Fruit fly (Drosophila melanogaster) whole organism, adult: ENCODE data around the gene CG45072.

Experiments
- CG11617 ChIP-seq: fragments of 200-800 bp; sonication (Bioruptor generic); optimal IDR thresholded peaks from 2 replicates; lab custom pipeline; 2017; ENCODE audit warnings: mild to moderate bottlenecking, missing biosample characterization, missing genetic modification reagents, missing genetic modification characterization
- CG12768 ChIP-seq: fragments of 200-800 bp; sonication (Bioruptor generic); optimal IDR thresholded peaks from 2 replicates; lab custom pipeline; 2017; ENCODE audit warnings: missing biosample characterization, missing genetic modification characterization, mild to moderate bottlenecking, moderate library complexity, missing genetic modification reagents
- CG14711 ChIP-seq: fragments of 200-800 bp; sonication (Bioruptor generic); optimal IDR thresholded peaks from 2 replicates; lab custom pipeline; 2018; ENCODE audit warnings: missing biosample characterization, mild to moderate bottlenecking, missing genetic modification characterization, moderate library complexity
- CG1620 ChIP-seq: fragments of 200-800 bp; sonication (Bioruptor generic); optimal IDR thresholded peaks from 2 replicates; lab custom pipeline; 2016; ENCODE audit warnings: missing biosample characterization, missing genetic modification characterization
- CG33017 ChIP-seq: fragments of 200-800 bp; sonication (Bioruptor generic); optimal IDR thresholded peaks from 2 replicates; lab custom pipeline; 2018; ENCODE audit warnings: missing biosample characterization, mild to moderate bottlenecking, missing genetic modification characterization, moderate library complexity
- CG5204 ChIP-seq: fragments of 200-800 bp; sonication (Bioruptor generic); optimal IDR thresholded peaks from 2 replicates; lab custom pipeline; 2016; ENCODE audit warnings: missing biosample characterization, missing genetic modification characterization
- CG7045 ChIP-seq: fragments of 200-800 bp; sonication (Bioruptor generic); optimal IDR thresholded peaks from 2 replicates; lab custom pipeline; 2017; ENCODE audit warnings: missing biosample characterization, mild to moderate bottlenecking, missing genetic modification characterization
- CG7101 ChIP-seq: fragments of 200-800 bp; sonication (Bioruptor generic); optimal IDR thresholded peaks from 2 replicates; lab custom pipeline; 2018; ENCODE audit warnings: missing biosample characterization, mild to moderate bottlenecking, missing genetic modification characterization, moderate library complexity
- Clk ChIP-seq: fragments of 200-800 bp; sonication (Bioruptor generic); optimal IDR thresholded peaks from 2 replicates; lab custom pipeline; 2017; ENCODE audit warnings: missing biosample characterization, missing genetic modification characterization
- Crg-1 ChIP-seq: fragments of 200-800 bp; sonication (Bioruptor generic); optimal IDR thresholded peaks from 2 replicates; lab custom pipeline; 2016; ENCODE audit warnings: missing biosample characterization, missing genetic modification characterization
- Hr96 ChIP-seq: fragments of 200-800 bp; sonication (Bioruptor generic); optimal IDR thresholded peaks from 2 replicates; lab custom pipeline; 2016; ENCODE audit warnings: missing biosample characterization, missing genetic modification characterization
- Mnt ChIP-seq: fragments of 200-800 bp; sonication (Bioruptor generic); optimal IDR thresholded peaks from 2 replicates; lab custom pipeline; 2016; ENCODE audit warnings: missing biosample characterization, mild to moderate bottlenecking, missing genetic modification characterization
- bab1 ChIP-seq: fragments of 200-800 bp; sonication (Bioruptor generic); optimal IDR thresholded peaks from 3 replicates; lab custom pipeline; 2019; ENCODE audit warnings: missing biosample characterization, mild to moderate bottlenecking, missing genetic modification characterization, moderate library complexity
- cic ChIP-seq: fragments of 200-800 bp; sonication (Bioruptor generic); optimal IDR thresholded peaks from 2 replicates; lab custom pipeline; 2017; ENCODE audit warnings: missing biosample characterization, mild to moderate bottlenecking, missing genetic modification characterization, moderate library complexity
- cnc ChIP-seq, 2 experiments: fragments of >200 bp; optimal IDR thresholded peaks; 2 replicates each; lab custom pipeline; 2017
- kay ChIP-seq: fragments of 200-800 bp; sonication (Bioruptor generic); peaks from one replicate; lab custom pipeline; 2016; ENCODE audit warnings: missing biosample characterization, missing genetic modification characterization, borderline replicate concordance
- ovo ChIP-seq: fragments of 200-800 bp; sonication (Bioruptor generic); optimal IDR thresholded peaks from 2 replicates; lab custom pipeline; 2016; ENCODE audit warnings: missing biosample characterization, missing genetic modification characterization
- pad ChIP-seq: fragments of 200-800 bp; sonication (Bioruptor generic); optimal IDR thresholded peaks from 3 replicates; lab custom pipeline; 2017; ENCODE audit warnings: missing biosample characterization, missing genetic modification characterization, mild to moderate bottlenecking, moderate library complexity, missing genetic modification reagents
- tj ChIP-seq: fragments of 200-800 bp; sonication (Bioruptor generic); optimal IDR thresholded peaks from 3 replicates; lab custom pipeline; 2017; ENCODE audit warnings: missing biosample characterization, mild to moderate bottlenecking, missing genetic modification characterization, moderate library complexity
- toe ChIP-seq: fragments of 200-800 bp; sonication (Bioruptor generic); optimal IDR thresholded peaks from 2 replicates; lab custom pipeline; 2016; ENCODE audit warnings: missing biosample characterization, missing genetic modification characterization

The CG45072 gene

dm6 chr3R:30123163-30123562 is at the start of gene CG45072:
TSS of gene CG45072 (minus strand) at chr3R:30123263.
- no peak for TF ChIP-seq cic
- no peak for TF ChIP-seq CG11617 (GFP tag; lab: Kevin White, UChicago)
- no peak for TF ChIP-seq tj (GFP tag; lab: Kevin White, UChicago)
- TF ChIP-seq CG14711 (tag; lab: Kevin White, UChicago), result no peak
- TF ChIP-seq CG33017, result no peak
- no peak for TF ChIP-seq CG1620 (GFP tag; lab: Kevin White, UChicago)
- no peak for TF ChIP-seq Crg-1 (GFP tag; lab: Kevin White, UChicago)
- no peak for TF ChIP-seq CG12768 (GFP tag; lab: Kevin White, UChicago)
- TF ChIP-seq ovo (GFP tag; lab: Kevin White, UChicago), result no peak
- no peak for TF ChIP-seq toe
- no peak for TF ChIP-seq cnc (optimal IDR thresholded peaks at IDR 0.05; lab: Kevin White, UChicago)
- TF ChIP-seq kay (GFP tag; lab: Kevin White, UChicago), result no peak
- TF ChIP-seq pad (GFP tag; lab: Kevin White, UChicago), result no peak
- no peak for TF ChIP-seq CG5204 (GFP tag; lab: Kevin White, UChicago)
- TF ChIP-seq Mnt (GFP tag; lab: Kevin White, UChicago), result no peak
- TF ChIP-seq Hr96 (GFP tag; lab: Kevin White, UChicago), result no peak
- no peak for TF ChIP-seq CG7101 (tag; lab: Kevin White, UChicago)
- no peak for TF ChIP-seq bab1

- no peak for TF ChIP-seq CG1620 (GFP tag; lab: Kevin White, UChicago)
Measured at dm6 chr3R:30170671-30171667, 47.9 kb upstream of the CG45072 start, which contains the start of gene Rsod. TSS of gene Rsod (minus strand) at chr3R:30171207.

dm6 chr3R:30166159-30166784 is 43.2 kb upstream of the CG45072 start, which contains the start of gene VhaAC45RP:
TSS of gene VhaAC45RP (minus strand) at chr3R:30166419.
- TF ChIP-seq CG11617 (GFP tag; lab: Kevin White, UChicago) (no peak), CG1620 (GFP tag; lab: Kevin White, UChicago) (no peak), toe (no peak), CG5204 (GFP tag; lab: Kevin White, UChicago) (no peak), kay (GFP tag; lab: Kevin White, UChicago) (no peak), CG33017 (no peak), CG12768 (GFP tag; lab: Kevin White, UChicago) (no peak), bab1 (no peak)

dm6 chr3R:30164162-30164561 is 41.1 kb upstream of the CG45072 start:
- TF ChIP-seq CG14711 (tag; lab: Kevin White, UChicago) (no peak), bab1 (no peak), CG7101 (tag; lab: Kevin White, UChicago) (no peak), kay (GFP tag; lab: Kevin White, UChicago) (no peak), cnc (optimal IDR thresholded peaks at IDR 0.05; lab: Kevin White, UChicago) (no peak), pad (GFP tag; lab: Kevin White, UChicago) (no peak), CG7045 (GFP tag; lab: Kevin White, UChicago) (no peak), CG5204 (GFP tag; lab: Kevin White, UChicago) (no peak), CG33017 (no peak), cic (no peak), Clk (GFP tag; lab: Kevin White, UChicago) (no peak), toe (no peak), Mnt (GFP tag; lab: Kevin White, UChicago) (no peak), ovo (GFP tag; lab: Kevin White, UChicago) (no peak)

- no peak for TF ChIP-seq Clk (GFP tag; lab: Kevin White, UChicago)
- no peak for TF ChIP-seq CG5204 (GFP tag; lab: Kevin White, UChicago)
- no peak for TF ChIP-seq ovo (GFP tag; lab: Kevin White, UChicago)
- TF ChIP-seq CG1620 (GFP tag; lab: Kevin White, UChicago), result no peak
- TF ChIP-seq CG7045 (GFP tag; lab: Kevin White, UChicago), result no peak
- TF ChIP-seq cnc (optimal IDR thresholded peaks at IDR 0.05; lab: Kevin White, UChicago), result no peak
- TF ChIP-seq tj (GFP tag; lab: Kevin White, UChicago), result no peak
- TF ChIP-seq cic, result no peak
- no peak for TF ChIP-seq toe
- no peak for TF ChIP-seq kay (GFP tag; lab: Kevin White, UChicago)
- no peak for TF ChIP-seq CG12768 (GFP tag; lab: Kevin White, UChicago)
- TF ChIP-seq CG33017, result no peak
- no peak for TF ChIP-seq Hr96 (GFP tag; lab: Kevin White, UChicago)
- no peak for TF ChIP-seq bab1
- no peak for TF ChIP-seq Mnt (GFP tag; lab: Kevin White, UChicago)
Measured at dm6 chr3R:30163228-30163627, 40.2 kb upstream of the CG45072 start.
